Worm (Caenorhabditis elegans) whole organism, L1 larva: Measurements from ENCODE around the gene csn-4.

Experiments used
- ceh-63 ChIP-seq: fragments of 200-800 bp; sonication (Bioruptor generic); optimal IDR thresholded peaks from 2 replicates; lab custom pipeline; 2018; ENCODE audit warnings: mild to moderate bottlenecking, missing genetic modification characterization, missing compliant biosample characterization
- dpl-1 ChIP-seq, 3 experiments: fragments of 150-350 bp in 2 of 3; sonication (generic microtip) in 1 of 3; optimal IDR thresholded peaks; 2 replicates each; lab custom pipeline; 2014 to 2017; ENCODE audit warnings: missing biosample characterization in 3 of 3, missing genetic modification characterization in 3 of 3, missing genetic modification reagents in 3 of 3
- hlh-17 ChIP-seq: fragments of 200-800 bp; sonication (Bioruptor generic); optimal IDR thresholded peaks from 2 replicates; lab custom pipeline; 2018; ENCODE audit warnings: missing genetic modification characterization, mild to moderate bottlenecking, missing compliant biosample characterization, moderate library complexity, borderline replicate concordance
- lin-39 ChIP-seq: fragments of 150-350 bp; optimal IDR thresholded peaks from 2 replicates; lab custom pipeline; 2014; ENCODE audit warnings: missing biosample characterization, missing genetic modification reagents, missing genetic modification characterization
- mdl-1 ChIP-seq, 2 experiments: fragments of 150-350 bp; optimal IDR thresholded peaks; 2 replicates each; lab custom pipeline; 2014 to 2017; ENCODE audit warnings: missing biosample characterization in 2 of 2, missing genetic modification characterization in 2 of 2, inconsistent platforms in 1 of 2
- nhr-11 ChIP-seq: fragments of 150-350 bp; optimal IDR thresholded peaks from 2 replicates; lab custom pipeline; 2014; ENCODE audit warnings: missing biosample characterization, missing genetic modification characterization
- nhr-90 ChIP-seq: sonication (generic microtip); optimal IDR thresholded peaks from 2 replicates; lab custom pipeline; 2016; ENCODE audit warnings: mild to moderate bottlenecking, missing genetic modification characterization, missing compliant biosample characterization; ENCODE audit not compliant: poor library complexity
- sup-37 ChIP-seq: fragments of 200-800 bp; sonication (Bioruptor generic); optimal IDR thresholded peaks from 2 replicates; lab custom pipeline; 2018; ENCODE audit warnings: mild to moderate bottlenecking, missing genetic modification characterization, missing compliant biosample characterization
- ztf-11 ChIP-seq, 2 experiments: sonication (generic microtip); optimal IDR thresholded peaks; 2 replicates each; lab custom pipeline; 2016 to 2017; ENCODE audit warnings: missing genetic modification characterization in 2 of 2, missing biosample characterization in 1 of 2, missing compliant biosample characterization in 1 of 2

DNA sequence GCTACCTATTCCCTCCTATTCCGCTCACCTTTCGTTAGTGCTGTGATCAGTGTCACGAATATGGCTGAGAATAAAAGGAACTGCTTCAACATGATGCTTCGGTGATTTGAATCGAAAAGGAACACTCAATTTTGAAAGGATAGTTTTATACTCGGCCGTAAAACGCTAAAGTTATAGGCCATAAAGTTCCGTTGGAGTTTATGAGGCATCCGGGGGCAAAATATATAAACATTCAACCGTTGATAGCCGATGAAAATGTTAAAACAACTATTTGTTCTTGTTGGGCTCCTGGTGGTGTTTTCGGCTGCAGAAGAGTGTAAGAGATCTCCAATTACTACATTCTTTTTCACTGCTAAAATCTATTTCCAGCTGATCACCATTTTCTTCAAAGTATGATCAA lies 17.7 kb upstream of the csn-4 start, which contains the start of the genes C44B12.9 and C44B12.3:
- no peak for TF ChIP-seq sup-37 (GFP tag; lab: Kevin White, UChicago)
- TF ChIP-seq nhr-90 (tag; lab: Kevin White, UChicago), result no peak
- TF ChIP-seq hlh-17, result no peak
- TF ChIP-seq mdl-1 (tag; optimal IDR thresholded peaks at IDR 0.05; lab: Kevin White, UChicago), result no peak
- no peak for TF ChIP-seq ztf-11 (tag; optimal IDR thresholded peaks at IDR 0.05; lab: Kevin White, UChicago)
- TF ChIP-seq lin-39 (tag; lab: Kevin White, UChicago), result no peak
- no peak for TF ChIP-seq dpl-1 (GFP tag; optimal IDR thresholded peaks at IDR 0.05; lab: Kevin White, UChicago)
- TF ChIP-seq nhr-11 (tag; lab: Kevin White, UChicago), result no peak
- TF ChIP-seq ceh-63 (GFP tag; lab: Kevin White, UChicago), result no peak
